Worm (Caenorhabditis elegans) whole organism, L1 larva: ENCODE measurements around the gene lpl-1.

ENCODE experiments used
- fkh-8 ChIP-seq: sonication (generic microtip); optimal IDR thresholded peaks from 2 replicates; lab custom pipeline; 2016; ENCODE audit warnings: mild to moderate bottlenecking, missing genetic modification characterization, missing compliant biosample characterization
- nhr-12 ChIP-seq: sonication (generic microtip); optimal IDR thresholded peaks from 2 replicates; lab custom pipeline; 2017; ENCODE audit warnings: missing biosample characterization, missing genetic modification characterization
- ztf-11 ChIP-seq, 2 experiments: sonication (generic microtip); optimal IDR thresholded peaks; 2 replicates each; lab custom pipeline; 2016 to 2017; ENCODE audit warnings: missing genetic modification characterization in 2 of 2, missing biosample characterization in 1 of 2, missing compliant biosample characterization in 1 of 2

DNA sequence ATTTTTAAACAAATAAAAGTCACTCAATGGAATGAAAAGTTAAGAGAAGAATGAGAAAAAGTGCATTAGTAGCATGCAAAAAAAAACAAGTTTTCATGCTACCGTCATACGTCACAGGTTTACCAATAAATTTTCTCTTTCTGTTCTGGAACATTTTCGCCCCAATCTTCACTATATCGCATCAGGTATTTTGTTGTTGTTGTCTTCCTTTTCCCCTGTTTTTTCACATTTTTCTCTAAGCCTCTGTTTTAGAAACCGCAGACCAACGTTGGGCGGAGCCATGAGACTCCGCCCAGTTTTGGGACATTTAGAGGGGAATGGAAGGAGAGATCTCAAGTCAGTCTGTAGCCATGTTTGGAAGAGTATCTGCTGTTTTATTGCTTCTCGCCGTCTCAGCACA lies 5.5 kb downstream of the lpl-1 start, which contains the start of gene msa-1:
- TF ChIP-seq fkh-8 (no peak), ztf-11 (tag; optimal IDR thresholded peaks at IDR 0.05; lab: Kevin White, UChicago) (no peak), nhr-12 (no peak)
